Worm (Caenorhabditis elegans) whole organism, L4 larva: ENCODE measurements around the gene lec-5.
A peak's percentile ranks its signal among the peaks of the same experiment; 100 is the strongest.

Experiments
- R02D3.7 ChIP-seq: fragments of 150-350 bp; sonication (generic microtip); optimal IDR thresholded peaks from 3 replicates; lab custom pipeline; 2014; ENCODE audit warnings: missing biosample characterization, missing genetic modification characterization
- Y48G9A.11 ChIP-seq: fragments of 200-800 bp; sonication (Bioruptor generic); IDR thresholded peaks from 2 replicates; pipeline ENCODE4 v1.3.6; 2022; ENCODE audit warnings: missing genetic modification reagents, missing genetic modification characterization, missing compliant biosample characterization
- aha-1 ChIP-seq: fragments of 150-350 bp; peaks from one replicate; lab custom pipeline; 2014; ENCODE audit warnings: missing biosample characterization, missing genetic modification characterization
- arid-1 ChIP-seq: fragments of 200-800 bp; sonication (Bioruptor generic); conservative IDR thresholded peaks from 2 replicates; pipeline ENCODE4 v1.3.6; 2022; ENCODE audit warnings: missing genetic modification reagents, missing genetic modification characterization, missing compliant biosample characterization
- ceh-20 ChIP-seq: fragments of 200-800 bp; sonication (Bioruptor generic); IDR thresholded peaks from 2 replicates; pipeline ENCODE4 v1.3.6; 2022; ENCODE audit warnings: missing genetic modification reagents, missing genetic modification characterization, missing compliant biosample characterization
- ceh-82 ChIP-seq: sonication (generic microtip); optimal IDR thresholded peaks from 2 replicates; lab custom pipeline; 2017; ENCODE audit warnings: missing biosample characterization, missing genetic modification characterization
- ctbp-1 ChIP-seq: fragments of 200-800 bp; sonication (Bioruptor generic); IDR thresholded peaks from 2 replicates; pipeline ENCODE4 v1.3.6; 2022; ENCODE audit warnings: missing genetic modification reagents, missing genetic modification characterization, missing compliant biosample characterization
- daf-16 ChIP-seq, 3 experiments: sonication (generic microtip); optimal IDR thresholded peaks; 2 replicates each; lab custom pipeline; 2016 to 2017; ENCODE audit warnings: missing genetic modification characterization in 3 of 3, missing genetic modification reagents in 3 of 3, mild to moderate bottlenecking in 2 of 3, missing compliant biosample characterization in 2 of 3, missing biosample characterization in 1 of 3, moderate library complexity in 1 of 3
- daf-8 ChIP-seq: fragments of 200-800 bp; sonication (Bioruptor generic); IDR thresholded peaks from 2 replicates; pipeline ENCODE4 v1.3.6; 2022; ENCODE audit warnings: missing genetic modification characterization, missing compliant biosample characterization
- dmd-6 ChIP-seq: fragments of 200-800 bp; sonication (Bioruptor generic); IDR thresholded peaks from 2 replicates; pipeline ENCODE4 v1.3.6; 2022; ENCODE audit warnings: missing genetic modification reagents, missing genetic modification characterization, missing compliant biosample characterization
- dmd-9 ChIP-seq: fragments of 200-800 bp; sonication (Bioruptor generic); IDR thresholded peaks from 2 replicates; pipeline ENCODE4 v1.3.6; 2022; ENCODE audit warnings: missing genetic modification reagents, missing genetic modification characterization, missing compliant biosample characterization
- duxl-1 ChIP-seq: sonication (generic microtip); optimal IDR thresholded peaks from 2 replicates; lab custom pipeline; 2016; ENCODE audit warnings: mild to moderate bottlenecking, missing genetic modification characterization, moderate library complexity, missing compliant biosample characterization; ENCODE audit not compliant: poor library complexity
- egl-43 ChIP-seq: fragments of 200-800 bp; sonication (Bioruptor generic); IDR thresholded peaks from 2 replicates; pipeline ENCODE4 v1.3.6; 2022; ENCODE audit warnings: missing genetic modification reagents, missing genetic modification characterization, missing compliant biosample characterization
- fkh-10 ChIP-seq: fragments of 150-350 bp; optimal IDR thresholded peaks from 2 replicates; lab custom pipeline; 2014; ENCODE audit warnings: missing biosample characterization, missing genetic modification reagents, missing genetic modification characterization
- fos-1 ChIP-seq: fragments of 150-350 bp; optimal IDR thresholded peaks from 2 replicates; lab custom pipeline; 2014; ENCODE audit warnings: missing biosample characterization, missing genetic modification characterization
- gei-8 ChIP-seq: fragments of 200-800 bp; sonication (Bioruptor generic); optimal IDR thresholded peaks from 2 replicates; lab custom pipeline; 2018; ENCODE audit warnings: mild to moderate bottlenecking, missing genetic modification characterization, missing compliant biosample characterization
- hif-1 ChIP-seq, 2 experiments: sonication (generic microtip); optimal IDR thresholded peaks; 2 replicates each; lab custom pipeline; 2016 to 2017; ENCODE audit warnings: missing compliant biosample characterization in 2 of 2, missing genetic modification characterization in 2 of 2, missing genetic modification reagents in 2 of 2, missing genotype in 2 of 2, mild to moderate bottlenecking in 1 of 2
- hlh-11 ChIP-seq: fragments of 200-800 bp; sonication (Bioruptor generic); optimal IDR thresholded peaks from 2 replicates; lab custom pipeline; 2018; ENCODE audit warnings: mild to moderate bottlenecking, missing genetic modification characterization, missing compliant biosample characterization
- hlh-30 ChIP-seq: sonication (generic microtip); optimal IDR thresholded peaks from 2 replicates; lab custom pipeline; 2017; ENCODE audit warnings: antibody characterized with exemption, mild to moderate bottlenecking, missing genetic modification characterization, missing compliant biosample characterization; ENCODE audit not compliant: insufficient read depth
- lin-1 ChIP-seq: fragments of 200-800 bp; sonication (Bioruptor generic); IDR thresholded peaks from 2 replicates; pipeline ENCODE4 v1.3.6; 2022; ENCODE audit warnings: missing genetic modification reagents, missing genetic modification characterization, missing compliant biosample characterization
- lin-15B ChIP-seq: fragments of 150-350 bp; sonication (generic microtip); optimal IDR thresholded peaks from 3 replicates; lab custom pipeline; 2014; ENCODE audit warnings: missing biosample characterization, missing genetic modification characterization
- lsy-2 ChIP-seq, 2 experiments: fragments of 150-350 bp in 1 of 2; sonication (generic microtip) in 1 of 2; optimal IDR thresholded peaks; 2 replicates each; lab custom pipeline; 2014 to 2017; ENCODE audit warnings: missing biosample characterization in 2 of 2, missing genetic modification characterization in 2 of 2
- mdl-1 ChIP-seq, 2 experiments: fragments of 150-350 bp in 1 of 2; sonication (generic microtip) in 1 of 2; optimal IDR thresholded peaks; 2 replicates each; lab custom pipeline; 2014 to 2017; ENCODE audit warnings: missing biosample characterization in 2 of 2, missing genetic modification characterization in 2 of 2
- mdt-29 ChIP-seq: fragments of 200-800 bp; sonication (Bioruptor generic); IDR thresholded peaks from 2 replicates; pipeline ENCODE4 v1.3.6; 2022; ENCODE audit warnings: missing genetic modification reagents, missing genetic modification characterization, missing compliant biosample characterization
- mep-1 ChIP-seq: fragments of 150-350 bp; sonication (generic microtip); optimal IDR thresholded peaks from 3 replicates; lab custom pipeline; 2014; ENCODE audit warnings: missing biosample characterization, missing genetic modification characterization
- mes-2 ChIP-seq: sonication (generic microtip); optimal IDR thresholded peaks from 2 replicates; lab custom pipeline; 2016; ENCODE audit warnings: missing genotype, mild to moderate bottlenecking, missing genetic modification characterization, missing compliant biosample characterization; ENCODE audit not compliant: poor library complexity, severe bottlenecking
- nhr-102 ChIP-seq: sonication (generic microtip); optimal IDR thresholded peaks from 2 replicates; lab custom pipeline; 2016; ENCODE audit warnings: mild to moderate bottlenecking, missing genetic modification characterization, moderate library complexity, missing compliant biosample characterization
- nhr-237 ChIP-seq: sonication (generic microtip); optimal IDR thresholded peaks from 2 replicates; lab custom pipeline; 2017; ENCODE audit warnings: missing biosample characterization, missing genetic modification characterization
- nhr-28 ChIP-seq: fragments of 150-350 bp; optimal IDR thresholded peaks from 2 replicates; lab custom pipeline; 2014; ENCODE audit warnings: missing biosample characterization, missing genetic modification characterization
- nhr-48 ChIP-seq: sonication (generic microtip); optimal IDR thresholded peaks from 2 replicates; lab custom pipeline; 2016; ENCODE audit warnings: mild to moderate bottlenecking, missing genetic modification characterization, missing compliant biosample characterization
- nhr-76 ChIP-seq: fragments of 150-350 bp; optimal IDR thresholded peaks from 2 replicates; lab custom pipeline; 2014; ENCODE audit warnings: missing biosample characterization, missing genetic modification characterization
- rbr-2 ChIP-seq: sonication (generic microtip); optimal IDR thresholded peaks from 2 replicates; lab custom pipeline; 2016; ENCODE audit warnings: missing genotype, missing genetic modification characterization, missing compliant biosample characterization
- sdz-12 ChIP-seq: fragments of 200-800 bp; sonication (Bioruptor generic); optimal IDR thresholded peaks from 2 replicates; lab custom pipeline; 2018; ENCODE audit warnings: mild to moderate bottlenecking, missing genetic modification characterization, missing compliant biosample characterization
- set-16 ChIP-seq: fragments of 200-800 bp; sonication (Bioruptor generic); IDR thresholded peaks from 2 replicates; pipeline ENCODE4 v1.3.6; 2022; ENCODE audit warnings: missing genetic modification reagents, missing genetic modification characterization, missing compliant biosample characterization
- snpc-1.2 ChIP-seq: fragments of 200-800 bp; sonication (Bioruptor generic); IDR thresholded peaks from 2 replicates; pipeline ENCODE4 v1.3.6; 2022; ENCODE audit warnings: missing genetic modification reagents, missing genetic modification characterization, missing compliant biosample characterization
- snpc-4 ChIP-seq: fragments of 150-350 bp; optimal IDR thresholded peaks from 2 replicates; lab custom pipeline; 2014; ENCODE audit warnings: missing biosample characterization, missing genetic modification characterization
- spr-1 ChIP-seq: sonication (generic microtip); optimal IDR thresholded peaks from 2 replicates; lab custom pipeline; 2016; ENCODE audit warnings: mild to moderate bottlenecking, missing genetic modification characterization, missing compliant biosample characterization
- unc-62 ChIP-seq, 3 experiments: fragments of 150-350 bp in 1 of 3; sonication (generic microtip); optimal IDR thresholded peaks in 2 of 3; peaks in 1 of 3; 1 replicate in 1 of 3; 2 replicates in 2 of 3; lab custom pipeline; 2014 to 2017; ENCODE audit warnings: missing biosample characterization in 3 of 3, missing genetic modification characterization in 3 of 3, missing genetic modification reagents in 3 of 3, missing genotype in 1 of 3
- zag-1 ChIP-seq: fragments of 150-350 bp; optimal IDR thresholded peaks from 2 replicates; lab custom pipeline; 2014; ENCODE audit warnings: missing biosample characterization, missing genetic modification characterization
- zip-11 ChIP-seq: fragments of 200-800 bp; sonication (Bioruptor generic); IDR thresholded peaks from 2 replicates; pipeline ENCODE4 v1.3.6; 2022; ENCODE audit warnings: missing genetic modification characterization, missing compliant biosample characterization
- zip-2 ChIP-seq: fragments of 150-350 bp; optimal IDR thresholded peaks from 2 replicates; lab custom pipeline; 2014; ENCODE audit warnings: missing biosample characterization, missing genetic modification characterization

lec-5 gene

ce11 chrII:5836153-5836719 lies 4.7 kb downstream of the lec-5 start, which contains the start of gene fzo-1 (continued):
- TF ChIP-seq lin-15B (tag; lab: Kevin White, UChicago) (no peak), snpc-1.2 (no peak), ctbp-1 (no peak), nhr-28 (tag; lab: Kevin White, UChicago) (no peak), zip-2 (no peak), nhr-48 (tag; lab: Kevin White, UChicago) (no peak), spr-1 (no peak), egl-43 (GFP tag; lab: Robert Waterston, UW) (no peak), zag-1 (tag; lab: Kevin White, UChicago) (no peak), lsy-2 (tag; optimal IDR thresholded peaks at IDR 0.05; lab: Kevin White, UChicago) (peak in 1 of 2 experiments; percentile 48)

ce11 chrII:5835146-5835545 lies 5.8 kb downstream of the lec-5 start:
- no peak for TF ChIP-seq hlh-30
- TF ChIP-seq aha-1 (tag; lab: Kevin White, UChicago): peak; percentile 93

- no peak for TF ChIP-seq zip-11 (GFP tag; lab: Robert Waterston, UW)
- no peak for TF ChIP-seq ceh-82 (tag; lab: Kevin White, UChicago)
- no peak for TF ChIP-seq gei-8 (GFP tag; lab: Kevin White, UChicago)
- no peak for TF ChIP-seq fos-1 (tag; lab: Kevin White, UChicago)
- TF ChIP-seq dmd-9: no peak
- TF ChIP-seq hlh-30: no peak
- TF ChIP-seq snpc-4 (tag; lab: Kevin White, UChicago): no peak
- TF ChIP-seq lin-15B (tag; lab: Kevin White, UChicago): no peak
- no peak for TF ChIP-seq nhr-48 (tag; lab: Kevin White, UChicago)
- TF ChIP-seq, all 104 proteins: peak for 0
Measured at ce11 chrII:5833136-5833535, 7.8 kb downstream of the lec-5 start, which contains the start of gene gtap-1. Gene gtap-1, minus strand, starts transcription at chrII:5833236.

ce11 chrII:5831373-5831772 lies 9.5 kb downstream of the lec-5 start:
- TF ChIP-seq set-16 (GFP tag; lab: Robert Waterston, UW): peak; percentile 79
- TF ChIP-seq nhr-76 (tag; lab: Kevin White, UChicago): no peak

- TF ChIP-seq nhr-102 (no peak), dmd-6 (GFP tag; lab: Robert Waterston, UW) (peak; percentile 75), R02D3.7 (no peak), nhr-237 (no peak), zip-2 (no peak), mes-2 (tag; lab: Kevin White, UChicago) (no peak), mdl-1 (tag; optimal IDR thresholded peaks at IDR 0.05; lab: Kevin White, UChicago) (no peak), fkh-10 (no peak), daf-8 (GFP tag; lab: Robert Waterston, UW) (no peak), hif-1 (tag; optimal IDR thresholded peaks at IDR 0.05; lab: Kevin White, UChicago) (no peak), lin-1 (GFP tag; lab: Robert Waterston, UW) (no peak), lin-15B (tag; lab: Kevin White, UChicago) (no peak), mdt-29 (GFP tag; lab: Robert Waterston, UW) (no peak), fos-1 (tag; lab: Kevin White, UChicago) (no peak), spr-1 (no peak), daf-16 (GFP tag; optimal IDR thresholded peaks at IDR 0.05; lab: Kevin White, UChicago) (no peak), daf-16 (tag; optimal IDR thresholded peaks at IDR 0.05; lab: Kevin White, UChicago) (peak; percentile 60), unc-62 (GFP tag; optimal IDR thresholded peaks at IDR 0.05 in 1 of 2; lab: Kevin White, UChicago) (peak in 1 of 2 experiments; percentile 2), unc-62 (tag; optimal IDR thresholded peaks at IDR 0.05; lab: Kevin White, UChicago) (no peak), hlh-11 (tag; lab: Kevin White, UChicago) (peak; percentile 42), ctbp-1 (no peak), snpc-1.2 (no peak), duxl-1 (tag; lab: Kevin White, UChicago) (no peak), arid-1 (GFP tag; lab: Robert Waterston, UW) (no peak), ceh-20 (GFP tag; lab: Robert Waterston, UW) (no peak), Y48G9A.11 (no peak), zip-11 (GFP tag; lab: Robert Waterston, UW) (no peak), sdz-12 (GFP tag; lab: Kevin White, UChicago) (no peak), mep-1 (tag; lab: Kevin White, UChicago) (no peak), rbr-2 (no peak)
Measured at ce11 chrII:5829940-5830424, 10.9 kb downstream of the lec-5 start, which contains the start of gene col-74. Gene col-74, plus strand, starts transcription at chrII:5830374.
